Worm (Caenorhabditis elegans): ENCODE results near the gene Y51B9A.8.

Y51B9A.8 gene

ce11 chrII:9421969-9422368 lies 23.3 kb downstream of the Y51B9A.8 start, which contains the start of gene M176.11:
Gene M176.11, plus strand, starts transcription at chrII:9422269.
- TF ChIP-seq pag-3 (tag; optimal IDR thresholded peaks at IDR 0.05; ENCODE audit: borderline replicate concordance) = no peak
- TF ChIP-seq ets-4 (tag; optimal IDR thresholded peaks at IDR 0.05) = no peak
- no peak for TF ChIP-seq elt-4 (tag; optimal IDR thresholded peaks at IDR 0.05)
- TF ChIP-seq pha-4 (tag; optimal IDR thresholded peaks at IDR 0.05) = no peak
- TF ChIP-seq sox-4 (tag; optimal IDR thresholded peaks at IDR 0.05) = no peak

- TF ChIP-seq ttx-3 (tag; optimal IDR thresholded peaks at IDR 0.05) (no peak), K02D7.2 (tag; optimal IDR thresholded peaks at IDR 0.05) (no peak), tbx-7 (tag; optimal IDR thresholded peaks at IDR 0.05) (no peak), ceh-22 (tag; optimal IDR thresholded peaks at IDR 0.05) (no peak), hlh-6 (tag; optimal IDR thresholded peaks at IDR 0.05) (no peak), fax-1 (tag; optimal IDR thresholded peaks at IDR 0.05) (no peak), pha-2 (tag; optimal IDR thresholded peaks at IDR 0.05) (no peak), dve-1 (tag; optimal IDR thresholded peaks at IDR 0.05) (no peak), che-1 (tag; optimal IDR thresholded peaks at IDR 0.05) (no peak), hlh-13 (GFP tag; optimal IDR thresholded peaks at IDR 0.05) (no peak), pqm-1 (tag; optimal IDR thresholded peaks at IDR 0.05) (no peak)
Observed at ce11 chrII:9426076-9426475, 27.4 kb downstream of the Y51B9A.8 start, which contains the start of gene M176.10. Gene M176.10, minus strand, starts transcription at chrII:9426176.

- no peak for TF ChIP-seq nhr-11 (tag; optimal IDR thresholded peaks at IDR 0.05)
- no peak for TF ChIP-seq lin-11 (tag; optimal IDR thresholded peaks at IDR 0.05)
- TF ChIP-seq sdc-2 (tag; optimal IDR thresholded peaks at IDR 0.05) = no peak
- no peak for TF ChIP-seq ztf-16 (tag; optimal IDR thresholded peaks at IDR 0.05)
- no peak for TF ChIP-seq ceh-19 (GFP tag; optimal IDR thresholded peaks at IDR 0.05)
- TF ChIP-seq ceh-30 (tag; optimal IDR thresholded peaks at IDR 0.05) = no peak
- TF ChIP-seq rnt-1 (tag; optimal IDR thresholded peaks at IDR 0.05) = no peak
- TF ChIP-seq mec-3 (tag; optimal IDR thresholded peaks at IDR 0.05; ENCODE audit: borderline replicate concordance) = no peak
- no peak for TF ChIP-seq pag-3 (tag; optimal IDR thresholded peaks at IDR 0.05; ENCODE audit: borderline replicate concordance)
- TF ChIP-seq hlh-13 (GFP tag; optimal IDR thresholded peaks at IDR 0.05) = no peak
- no peak for TF ChIP-seq fkh-10 (GFP tag; optimal IDR thresholded peaks at IDR 0.05)
- no peak for TF ChIP-seq unc-42 (tag; optimal IDR thresholded peaks at IDR 0.05)
- no peak for TF ChIP-seq madf-2 (tag; optimal IDR thresholded peaks at IDR 0.05)
Observed at ce11 chrII:9427644-9428043, 29.0 kb downstream of the Y51B9A.8 start, which contains the start of gene M176.5. Gene M176.5, minus strand, starts transcription at chrII:9427744.

DNA sequence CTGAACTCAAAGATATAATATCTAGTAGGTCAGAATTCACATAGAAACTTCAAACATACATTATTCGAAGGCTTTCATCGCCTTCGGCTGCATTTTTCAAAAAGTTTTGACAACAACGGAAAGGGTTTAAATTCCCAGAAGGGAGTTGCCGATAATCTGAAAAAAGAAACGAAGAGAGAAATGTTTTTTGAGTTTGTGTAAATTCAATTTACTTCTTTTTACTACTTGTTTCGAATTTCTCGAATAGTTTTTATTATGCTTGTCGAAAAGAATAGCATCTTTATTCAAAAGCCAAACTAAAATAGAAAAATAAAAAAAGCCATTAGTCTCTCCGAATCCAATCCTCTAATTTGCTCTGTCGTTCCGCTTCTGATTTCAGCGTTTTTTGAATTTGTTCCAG lies 32.5 kb downstream of the Y51B9A.8 start:
- no peak for TF ChIP-seq unc-42 (tag; optimal IDR thresholded peaks at IDR 0.05)
- no peak for TF ChIP-seq sdc-2 (tag; optimal IDR thresholded peaks at IDR 0.05)
- no peak for TF ChIP-seq fkh-6 (tag; optimal IDR thresholded peaks at IDR 0.05)
- TF ChIP-seq ceh-9 (tag; optimal IDR thresholded peaks at IDR 0.05) = no peak
- no peak for TF ChIP-seq ceh-2 (tag; optimal IDR thresholded peaks at IDR 0.05)
- no peak for TF ChIP-seq pha-2 (tag; optimal IDR thresholded peaks at IDR 0.05)
- no peak for TF ChIP-seq K09A11.1 (tag; optimal IDR thresholded peaks at IDR 0.05; ENCODE audit: insufficient read depth)
- TF ChIP-seq pha-4 (tag; optimal IDR thresholded peaks at IDR 0.05) = no peak
- TF ChIP-seq ztf-16 (tag; optimal IDR thresholded peaks at IDR 0.05) = no peak
- no peak for TF ChIP-seq T23F11.4 (GFP tag; optimal IDR thresholded peaks at IDR 0.05)
- no peak for TF ChIP-seq F13H6.1 (tag; optimal IDR thresholded peaks at IDR 0.05)
- TF ChIP-seq syd-9 (tag; optimal IDR thresholded peaks at IDR 0.05) = no peak
- TF ChIP-seq C38D4.7 (GFP tag; optimal IDR thresholded peaks at IDR 0.05) = no peak
- TF ChIP-seq elt-2 (tag; optimal IDR thresholded peaks at IDR 0.05) = no peak
- TF ChIP-seq unc-3 (GFP tag; conservative IDR thresholded peaks at IDR 0.05) = no peak
- TF ChIP-seq unc-3 (tag; optimal IDR thresholded peaks at IDR 0.05) = no peak
- no peak for TF ChIP-seq hlh-6 (tag; optimal IDR thresholded peaks at IDR 0.05)

Data from whole organism, late embryonic.